Worm (Caenorhabditis elegans): ENCODE measurements around the gene ttr-22.

ttr-22 gene

ce11 chrV:12233425-12233824, 7.8 kb upstream of the ttr-22 start (continued):
- TF ChIP-seq ceh-2 (tag; optimal IDR thresholded peaks at IDR 0.05) = no peak
- TF ChIP-seq ceh-22 (tag; optimal IDR thresholded peaks at IDR 0.05) = no peak
- TF ChIP-seq ref-2 (tag; optimal IDR thresholded peaks at IDR 0.05) = no peak
- TF ChIP-seq pha-2 (tag; optimal IDR thresholded peaks at IDR 0.05) = no peak
- TF ChIP-seq sox-2 (GFP tag; IDR thresholded peaks at IDR 0.05) = no peak
- TF ChIP-seq ztf-16 (tag; optimal IDR thresholded peaks at IDR 0.05) = no peak
- peak; percentile 61 for TF ChIP-seq rnt-1 (tag; optimal IDR thresholded peaks at IDR 0.05)
- no peak for TF ChIP-seq nhr-232 (tag; optimal IDR thresholded peaks at IDR 0.05)
- TF ChIP-seq ceh-34 (tag; optimal IDR thresholded peaks at IDR 0.05) = peak; percentile 6

ce11 chrV:12234293-12235004, 6.8 kb upstream of the ttr-22 start, which contains the start of gene myo-3:
myo-3 (minus strand) TSS chrV:12234343.
- TF ChIP-seq ama-1 (optimal IDR thresholded peaks at IDR 0.05) (no peak), nfya-1 (tag; optimal IDR thresholded peaks at IDR 0.05) (peak; percentile 12), C38D4.7 (GFP tag; optimal IDR thresholded peaks at IDR 0.05) (no peak), ceh-34 (tag; optimal IDR thresholded peaks at IDR 0.05) (peak; percentile 22), fkh-10 (GFP tag; optimal IDR thresholded peaks at IDR 0.05) (no peak), ceh-18 (tag; optimal IDR thresholded peaks at IDR 0.05) (peak; percentile 80), fax-1 (tag; optimal IDR thresholded peaks at IDR 0.05) (no peak), nhr-11 (tag; optimal IDR thresholded peaks at IDR 0.05) (no peak), eyg-1 (tag; optimal IDR thresholded peaks at IDR 0.05) (no peak), rnt-1 (tag; optimal IDR thresholded peaks at IDR 0.05) (peak; percentile 37)

DNA sequence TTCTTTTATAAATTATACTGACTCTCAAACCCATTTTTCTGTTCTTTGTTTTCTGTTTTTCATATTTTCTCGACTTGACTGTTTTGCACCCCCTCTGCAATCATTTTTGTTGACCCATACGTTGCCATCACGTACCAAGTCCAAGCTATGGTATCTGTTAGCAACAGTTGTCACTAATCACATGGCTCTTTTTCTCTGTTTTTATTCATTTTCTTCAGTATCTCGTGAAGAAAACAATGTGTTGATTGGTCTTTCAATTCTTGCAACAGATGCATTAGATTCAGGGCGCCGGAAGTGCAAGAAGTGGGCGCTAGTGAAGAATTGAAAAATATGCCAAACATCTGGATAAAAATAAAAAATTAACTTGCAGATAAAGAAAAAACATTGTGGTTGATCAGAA, 5.7 kb upstream of the ttr-22 start:
- TF ChIP-seq sdc-2 (tag; optimal IDR thresholded peaks at IDR 0.05) = no peak
- peak; percentile 15 for TF ChIP-seq unc-55 (GFP tag; optimal IDR thresholded peaks at IDR 0.05)
- TF ChIP-seq sox-2 (GFP tag; IDR thresholded peaks at IDR 0.05) = no peak
- peak; percentile 27 for TF ChIP-seq ceh-18 (tag; optimal IDR thresholded peaks at IDR 0.05)
- peak; percentile 23 for TF ChIP-seq nfya-1 (tag; optimal IDR thresholded peaks at IDR 0.05)

DNA sequence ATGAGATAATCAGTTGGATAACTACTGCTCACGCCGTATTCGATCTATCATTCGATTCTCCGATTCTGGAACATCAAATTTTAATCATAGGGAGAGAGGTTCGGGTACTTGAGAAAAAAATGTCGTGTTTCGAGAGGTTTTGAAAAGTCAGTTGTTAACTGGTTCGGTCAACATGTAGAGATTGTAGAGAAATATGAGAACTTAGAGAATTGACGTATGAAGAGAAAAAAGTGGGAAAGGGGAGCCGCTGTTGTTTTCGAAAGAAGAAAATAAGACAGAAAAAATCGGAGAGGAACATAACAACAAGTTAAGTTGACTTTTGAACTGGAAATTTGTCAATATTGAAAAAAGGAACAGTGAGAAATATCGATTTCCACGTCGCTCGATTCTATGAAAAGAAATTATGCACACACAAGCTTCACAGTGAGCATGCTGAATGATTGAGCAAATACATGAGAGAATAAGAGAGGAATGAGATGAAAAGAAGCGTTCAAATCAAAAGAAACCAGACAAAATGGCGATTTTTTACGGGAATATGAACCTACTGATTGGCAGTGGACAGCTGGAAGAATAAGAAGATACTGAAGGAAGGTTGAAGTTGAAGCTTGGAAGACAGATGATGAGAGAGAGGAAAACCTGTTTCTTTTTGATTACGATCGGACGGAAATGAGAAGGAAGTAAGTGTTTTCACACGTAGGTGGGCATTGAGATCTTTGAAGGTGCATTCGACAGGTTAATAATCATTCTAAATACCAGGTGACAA, 3.9 kb downstream of the ttr-22 start, which contains the start of the genes T04H1.13, slfl-5 and rad-50:
T04H1.13 (minus strand) TSS at position 51 of the 763 bp plus-strand sequence.
slfl-5 (minus strand) TSS at position 65 of the 763 bp plus-strand sequence.
rad-50 (plus strand) TSS at position 667 of the 763 bp plus-strand sequence.
- TF ChIP-seq K02D7.2 (tag; optimal IDR thresholded peaks at IDR 0.05) (no peak), pha-2 (tag; optimal IDR thresholded peaks at IDR 0.05) (no peak), lin-11 (tag; optimal IDR thresholded peaks at IDR 0.05) (no peak)

- TF ChIP-seq ceh-48 (tag; optimal IDR thresholded peaks at IDR 0.05) (peak; percentile 1), sox-2 (GFP tag; IDR thresholded peaks at IDR 0.05) (no peak)
These were observed 4.7 kb downstream of the ttr-22 start for ce11 chrV:12245777-12246452.

DNA sequence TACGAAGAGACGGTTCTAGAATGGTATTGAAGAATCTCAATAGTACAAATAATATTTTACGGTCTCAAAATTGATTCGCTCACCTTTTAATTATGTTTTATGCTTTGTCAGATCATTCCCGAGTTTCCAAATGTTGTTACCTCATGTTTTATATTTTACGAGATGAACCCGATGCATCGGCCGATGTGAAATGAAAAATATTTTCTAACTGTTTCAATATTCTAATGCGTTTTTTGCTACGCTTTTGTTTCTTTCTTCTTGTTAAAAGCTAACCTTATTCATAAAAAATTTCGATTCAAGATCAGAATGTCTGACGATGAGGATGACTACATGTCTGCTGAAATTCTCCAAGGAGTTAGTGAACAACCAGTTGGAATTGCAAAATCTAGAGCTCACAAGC, 9.8 kb downstream of the ttr-22 start, which contains the start of gene T04H1.5:
T04H1.5 (plus strand) TSS at position 301 of the 400 bp plus-strand sequence.
- TF ChIP-seq tbx-7 (tag; optimal IDR thresholded peaks at IDR 0.05) (no peak), madf-2 (tag; optimal IDR thresholded peaks at IDR 0.05) (no peak), ceh-48 (tag; optimal IDR thresholded peaks at IDR 0.05) (no peak), gmeb-2 (tag; optimal IDR thresholded peaks at IDR 0.05) (no peak), hlh-8 (tag; optimal IDR thresholded peaks at IDR 0.05) (no peak), lim-6 (tag; optimal IDR thresholded peaks at IDR 0.05) (no peak), ceh-14 (tag; optimal IDR thresholded peaks at IDR 0.05) (no peak), zip-5 (tag; optimal IDR thresholded peaks at IDR 0.05) (no peak), nhr-232 (tag; optimal IDR thresholded peaks at IDR 0.05) (no peak), odd-2 (tag; optimal IDR thresholded peaks at IDR 0.05) (no peak)
